Fruit fly (Drosophila melanogaster): Measurements from ENCODE around the gene CG14518.
A peak's percentile ranks its signal among the peaks of the same experiment; 100 is the strongest.

CG14518 gene

DNA sequence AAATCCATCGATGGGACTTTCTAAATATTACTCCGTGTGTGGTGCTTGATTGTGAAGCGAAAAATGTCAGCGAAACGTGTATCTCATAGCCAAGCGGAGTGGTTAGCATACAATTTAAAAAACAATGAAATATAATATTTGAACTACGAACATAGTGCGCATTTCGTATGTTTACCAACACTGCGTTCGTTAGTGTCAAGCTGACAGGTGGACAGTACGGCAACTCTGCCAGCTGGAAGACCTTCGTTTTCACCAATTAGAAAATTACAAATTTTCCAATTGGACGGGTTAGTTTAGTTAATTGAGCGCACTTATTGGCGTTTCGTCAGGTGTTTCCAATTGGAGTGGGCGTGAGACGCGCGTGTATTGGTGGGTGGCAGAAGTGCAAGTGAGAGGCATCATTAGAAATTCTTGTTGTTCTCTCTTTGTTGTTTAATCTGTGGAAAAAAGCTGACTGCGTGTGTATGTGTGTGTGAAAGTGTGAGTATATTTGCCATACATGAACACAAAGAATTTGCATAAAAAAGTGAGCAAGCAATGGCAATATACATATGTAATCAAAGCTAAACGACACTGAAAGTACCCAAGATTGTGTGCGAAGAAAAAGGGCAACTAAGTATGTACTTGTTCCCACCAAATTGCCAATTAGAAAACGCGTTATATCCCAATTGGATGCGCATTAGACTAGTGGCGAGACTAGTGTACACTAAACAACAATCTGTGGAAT, 15.1 kb downstream of the CG14518 start (continued):
- TF ChIP-seq dmrt11E (tag; optimal IDR thresholded peaks at IDR 0.05) = peak; percentile 17
- no peak for TF ChIP-seq CG3726 (GFP tag; IDR thresholded peaks at IDR 0.05)
- no peak for TF ChIP-seq Xrp1 (GFP tag; IDR thresholded peaks at IDR 0.05)
- TF ChIP-seq CHES-1-like (GFP tag; optimal IDR thresholded peaks at IDR 0.05) = peak; percentile 46
- TF ChIP-seq onecut (GFP tag; IDR thresholded peaks at IDR 0.05) = no peak
- TF ChIP-seq Awh (GFP tag; IDR thresholded peaks at IDR 0.05) = no peak
- TF ChIP-seq CG1647 (GFP tag; optimal IDR thresholded peaks at IDR 0.05) = peak; percentile 30
- TF ChIP-seq CG30403 (GFP tag; optimal IDR thresholded peaks at IDR 0.05) = peak; percentile 16
- TF ChIP-seq TFAM (GFP tag; optimal IDR thresholded peaks at IDR 0.05) = no peak
- TF ChIP-seq psq (GFP tag; optimal IDR thresholded peaks at IDR 0.05) = no peak
- no peak for TF ChIP-seq CG14860 (GFP tag; IDR thresholded peaks at IDR 0.05; ENCODE audit: partially characterized antibody)
- no peak for TF ChIP-seq CG7271 (tag; optimal IDR thresholded peaks at IDR 0.05)
- TF ChIP-seq zfh2 (GFP tag; optimal IDR thresholded peaks at IDR 0.05) = peak; percentile 32
- TF ChIP-seq Nf-YB (GFP tag; optimal IDR thresholded peaks at IDR 0.05) = peak; percentile 54
- TF ChIP-seq fd3F (GFP tag; optimal IDR thresholded peaks at IDR 0.05) = no peak
- TF ChIP-seq CG4707 (GFP tag; optimal IDR thresholded peaks at IDR 0.05) = no peak
- TF ChIP-seq CG14965 (GFP tag; optimal IDR thresholded peaks at IDR 0.05; ENCODE audit: borderline replicate concordance) = no peak
- no peak for TF ChIP-seq crc (GFP tag; optimal IDR thresholded peaks at IDR 0.05)
- no peak for TF ChIP-seq yki (optimal IDR thresholded peaks at IDR 0.05)
- TF ChIP-seq CG30020 (tag; optimal IDR thresholded peaks at IDR 0.05) = no peak
- TF ChIP-seq Ets65A (GFP tag) = peak; percentile 15
- no peak for TF ChIP-seq Six4 (GFP tag; optimal IDR thresholded peaks at IDR 0.05)
- peak; percentile 9 for TF ChIP-seq shn (GFP tag; optimal IDR thresholded peaks at IDR 0.05)
- TF ChIP-seq Meics (GFP tag; optimal IDR thresholded peaks at IDR 0.05) = peak; percentile 24
- peak; percentile 22; the same call in 1 of the 2 replicates for TF ChIP-seq Ada2b (GFP tag; IDR thresholded peaks at IDR 0.05)
- no peak for TF ChIP-seq CG11085 (GFP tag; IDR thresholded peaks at IDR 0.05)
- TF ChIP-seq Camta (GFP tag; optimal IDR thresholded peaks at IDR 0.05) = no peak
- TF ChIP-seq ato (GFP tag; IDR thresholded peaks at IDR 0.05; ENCODE audit: partially characterized antibody) = no peak
- TF ChIP-seq CG3407 (GFP tag; optimal IDR thresholded peaks at IDR 0.05) = no peak
- TF ChIP-seq insv (GFP tag; optimal IDR thresholded peaks at IDR 0.05) = peak; percentile 99
- no peak for TF ChIP-seq Doc2 (GFP tag; IDR thresholded peaks at IDR 0.05)
- no peak for TF ChIP-seq CG2202 (tag; optimal IDR thresholded peaks at IDR 0.05)
- TF ChIP-seq CG4328 (GFP tag; optimal IDR thresholded peaks at IDR 0.05) = no peak
- TF ChIP-seq ham (GFP tag; IDR thresholded peaks at IDR 0.05) = no peak
- TF ChIP-seq nmo (GFP tag; optimal IDR thresholded peaks at IDR 0.05) = no peak
- TF ChIP-seq tio (GFP tag; optimal IDR thresholded peaks at IDR 0.05) = peak; percentile 49
- no peak for TF ChIP-seq CG6654 (GFP tag; optimal IDR thresholded peaks at IDR 0.05)
- TF ChIP-seq CG6175 (GFP tag; IDR thresholded peaks at IDR 0.05) = no peak
- peak in 1 of 2 experiments; percentile 8 for TF ChIP-seq Pdp1 (GFP tag; optimal IDR thresholded peaks at IDR 0.05)
- TF ChIP-seq CG9727 (GFP tag; optimal IDR thresholded peaks at IDR 0.05) = no peak
- no peak for TF ChIP-seq CG11093 (GFP tag; IDR thresholded peaks at IDR 0.05)
- TF ChIP-seq NfI (GFP tag; optimal IDR thresholded peaks at IDR 0.05) = peak; percentile 53
- TF ChIP-seq D19A (tag; optimal IDR thresholded peaks at IDR 0.05) = no peak
- TF ChIP-seq ems (GFP tag; optimal IDR thresholded peaks at IDR 0.05) = peak; percentile 55
- TF ChIP-seq prd (optimal IDR thresholded peaks at IDR 0.05) = no peak
- TF ChIP-seq prd (GFP tag; IDR thresholded peaks at IDR 0.05) = 0 out of 3 replicates have a peak, but pooled peaks have one; percentile 17
- TF ChIP-seq CG32767 (GFP tag; IDR thresholded peaks at IDR 0.05) = peak; percentile 18; the same call in 1 of the 2 replicates
- peak; percentile 57 for TF ChIP-seq Dp (GFP tag; optimal IDR thresholded peaks at IDR 0.05)
- no peak for TF ChIP-seq sima (GFP tag; optimal IDR thresholded peaks at IDR 0.05)
- peak; percentile 62 for TF ChIP-seq ERR (GFP tag; optimal IDR thresholded peaks at IDR 0.05)
- TF ChIP-seq Drgx (GFP tag; IDR thresholded peaks at IDR 0.05) = no peak

Data from whole organism, embryonic.